Fruit fly (Drosophila melanogaster): Measurements from ENCODE around the gene gzl.
A peak's percentile ranks its signal among the peaks of the same experiment; 100 is the strongest.

Gene gzl

dm6 chr3R:6405674-6406565 lies 23.2 kb downstream of the gzl start, which contains the start of gene Dmtn (continued):
- no peak for TF ChIP-seq CG11723 (GFP tag; optimal IDR thresholded peaks at IDR 0.05)
- no peak for TF ChIP-seq CG12744 (GFP tag; optimal IDR thresholded peaks at IDR 0.05)
- TF ChIP-seq CG11696 (GFP tag; IDR thresholded peaks at IDR 0.05) = no peak
- TF ChIP-seq Elba2 (GFP tag; optimal IDR thresholded peaks at IDR 0.05) = peak; percentile 43
- TF ChIP-seq schlank (tag; optimal IDR thresholded peaks at IDR 0.05) = no peak
- TF ChIP-seq CG10543 (GFP tag; optimal IDR thresholded peaks at IDR 0.05) = peak; percentile 49
- TF ChIP-seq CG10462 (GFP tag; optimal IDR thresholded peaks at IDR 0.05) = no peak
- TF ChIP-seq esg (GFP tag; conservative IDR thresholded peaks at IDR 0.05) = no peak
- TF ChIP-seq D19B (GFP tag; optimal IDR thresholded peaks at IDR 0.05) = no peak
- no peak for TF ChIP-seq ase (GFP tag; IDR thresholded peaks at IDR 0.05)
- TF ChIP-seq CG14965 (GFP tag; optimal IDR thresholded peaks at IDR 0.05; ENCODE audit: borderline replicate concordance) = no peak
- no peak for TF ChIP-seq CG5953 (GFP tag; IDR thresholded peaks at IDR 0.05)
- TF ChIP-seq CG32532 (GFP tag; IDR thresholded peaks at IDR 0.05) = no peak
- no peak for TF ChIP-seq Poxn (GFP tag; IDR thresholded peaks at IDR 0.05)
- peak; percentile 3 for TF ChIP-seq Hr3 (GFP tag; optimal IDR thresholded peaks at IDR 0.05)
- TF ChIP-seq CG1233 (GFP tag; optimal IDR thresholded peaks at IDR 0.05) = no peak
- TF ChIP-seq Sry-δ (GFP tag; optimal IDR thresholded peaks at IDR 0.05) = no peak
- peak; percentile 23 for TF ChIP-seq CG1602 (GFP tag; optimal IDR thresholded peaks at IDR 0.05)
- no peak for TF ChIP-seq corto (GFP tag; optimal IDR thresholded peaks at IDR 0.05)
- TF ChIP-seq en (GFP tag; optimal IDR thresholded peaks at IDR 0.05) = no peak
- TF ChIP-seq zen (tag; optimal IDR thresholded peaks at IDR 0.05) = no peak
- TF ChIP-seq wek (GFP tag; optimal IDR thresholded peaks at IDR 0.05) = peak; percentile 46
- TF ChIP-seq slp2 (GFP tag; optimal IDR thresholded peaks at IDR 0.05) = peak; percentile 2
- TF ChIP-seq CG18619 (GFP tag; optimal IDR thresholded peaks at IDR 0.05) = peak; percentile 12
- TF ChIP-seq CG43689 (GFP tag; IDR thresholded peaks at IDR 0.05) = no peak
- peak; percentile 10 for TF ChIP-seq her (GFP tag; optimal IDR thresholded peaks at IDR 0.05)
- no peak for TF ChIP-seq grn (GFP tag; optimal IDR thresholded peaks at IDR 0.05)
- no peak for TF ChIP-seq Ada2b (GFP tag; IDR thresholded peaks at IDR 0.05)
- TF ChIP-seq crol (GFP tag; IDR thresholded peaks at IDR 0.05) = no peak
- no peak for TF ChIP-seq Rx (GFP tag; IDR thresholded peaks at IDR 0.05)
- TF ChIP-seq Dek (tag; optimal IDR thresholded peaks at IDR 0.05) = peak; percentile 10
- peak; percentile 24 for TF ChIP-seq CG2875 (GFP tag; optimal IDR thresholded peaks at IDR 0.05)
- TF ChIP-seq Scr (GFP tag; IDR thresholded peaks at IDR 0.05; ENCODE audit: partially characterized antibody) = no peak
- TF ChIP-seq Blimp-1 (GFP tag; optimal IDR thresholded peaks at IDR 0.05) = no peak
- TF ChIP-seq chinmo (GFP tag; IDR thresholded peaks at IDR 0.05; ENCODE audit: partially characterized antibody) = no peak
- peak; percentile 59 for TF ChIP-seq YL-1 (GFP tag; optimal IDR thresholded peaks at IDR 0.05)
- peak; percentile 3; the same call in 1 of the 4 replicates for TF ChIP-seq Gug (GFP tag; IDR thresholded peaks at IDR 0.05)
- TF ChIP-seq stwl (tag; optimal IDR thresholded peaks at IDR 0.05) = peak; percentile 99
- no peak for TF ChIP-seq CG31441 (GFP tag; IDR thresholded peaks at IDR 0.05)
- no peak for TF ChIP-seq CG6791 (GFP tag; IDR thresholded peaks at IDR 0.05; ENCODE audit: partially characterized antibody)
- no peak for TF ChIP-seq CG9437 (GFP tag; optimal IDR thresholded peaks at IDR 0.05)
- peak; percentile 52 for TF ChIP-seq lab (GFP tag; optimal IDR thresholded peaks at IDR 0.05)
- no peak for TF ChIP-seq hkb (optimal IDR thresholded peaks at IDR 0.05)
- no peak for TF ChIP-seq hkb (GFP tag; IDR thresholded peaks at IDR 0.05)
- no peak for TF ChIP-seq p53 (GFP tag; optimal IDR thresholded peaks at IDR 0.05)
- no peak for TF ChIP-seq tx (GFP tag; optimal IDR thresholded peaks at IDR 0.05)
- TF ChIP-seq CG13123 (GFP tag; optimal IDR thresholded peaks at IDR 0.05) = no peak
- no peak for TF ChIP-seq ham (GFP tag; IDR thresholded peaks at IDR 0.05)
- no peak for TF ChIP-seq Dbx (GFP tag; IDR thresholded peaks at IDR 0.05)
- TF ChIP-seq Atf3 (GFP tag; optimal IDR thresholded peaks at IDR 0.05) = no peak
